Worm (Caenorhabditis elegans) whole organism, midembryonic: Measurements from ENCODE around the gene ZK652.8.

ENCODE experiments used
- T22C8.4 ChIP-seq: fragments of 200-800 bp; sonication (Bioruptor generic); IDR thresholded peaks from 2 replicates; pipeline ENCODE4 v1.3.6; 2022; ENCODE audit warnings: missing genetic modification characterization, missing compliant biosample characterization
- cog-1 ChIP-seq: sonication (generic microtip); optimal IDR thresholded peaks from 2 replicates; lab custom pipeline; 2016; ENCODE audit warnings: missing genetic modification characterization, missing compliant biosample characterization
- flt-1 ChIP-seq: fragments of 200-800 bp; sonication (Bioruptor generic); IDR thresholded peaks from 2 replicates; pipeline ENCODE4 v1.3.6; 2022; ENCODE audit warnings: missing genetic modification characterization, missing compliant biosample characterization
- klf-2 ChIP-seq: fragments of 200-800 bp; sonication (Bioruptor generic); conservative IDR thresholded peaks from 2 replicates; pipeline ENCODE4 v1.3.6; 2022; ENCODE audit warnings: missing genetic modification reagents, missing genetic modification characterization, missing compliant biosample characterization
- med-1 ChIP-seq: sonication (generic microtip); optimal IDR thresholded peaks from 2 replicates; lab custom pipeline; 2017; ENCODE audit warnings: missing genetic modification characterization, mild to moderate bottlenecking, missing compliant biosample characterization, antibody characterized with exemption, missing genetic modification reagents; ENCODE audit not compliant: insufficient read depth
- ref-1 ChIP-seq: fragments of 200-800 bp; sonication (Bioruptor generic); conservative IDR thresholded peaks from 2 replicates; pipeline ENCODE4 v1.3.6; 2022; ENCODE audit warnings: missing genetic modification reagents, missing genetic modification characterization, missing compliant biosample characterization
- ztf-23 ChIP-seq: fragments of 200-800 bp; sonication (Bioruptor generic); IDR thresholded peaks from 2 replicates; pipeline ENCODE4 v1.3.6; 2022; ENCODE audit warnings: missing genetic modification reagents, missing genetic modification characterization, missing compliant biosample characterization
- ztf-29 ChIP-seq: fragments of 200-800 bp; sonication (Bioruptor generic); IDR thresholded peaks from 2 replicates; pipeline ENCODE4 v1.3.6; 2022; ENCODE audit warnings: missing genetic modification reagents, missing genetic modification characterization, missing compliant biosample characterization

ce11 chrIII:7792970-7793369 is 50.5 kb downstream of the ZK652.8 start:
- no peak for TF ChIP-seq klf-2 (GFP tag; lab: Robert Waterston, UW)
- no peak for TF ChIP-seq ref-1 (GFP tag; lab: Robert Waterston, UW)
- no peak for TF ChIP-seq cog-1 (tag; lab: Kevin White, UChicago)
- TF ChIP-seq med-1 (GFP tag; lab: Kevin White, UChicago) = no peak
- TF ChIP-seq ztf-23 = no peak
- no peak for TF ChIP-seq flt-1 (GFP tag; lab: Robert Waterston, UW)
- TF ChIP-seq ztf-29 (GFP tag; lab: Robert Waterston, UW) = no peak
- no peak for TF ChIP-seq T22C8.4 (GFP tag; lab: Robert Waterston, UW)
